Fruit fly (Drosophila melanogaster): Measurements from ENCODE around the gene CG12091.

CG12091 gene

DNA sequence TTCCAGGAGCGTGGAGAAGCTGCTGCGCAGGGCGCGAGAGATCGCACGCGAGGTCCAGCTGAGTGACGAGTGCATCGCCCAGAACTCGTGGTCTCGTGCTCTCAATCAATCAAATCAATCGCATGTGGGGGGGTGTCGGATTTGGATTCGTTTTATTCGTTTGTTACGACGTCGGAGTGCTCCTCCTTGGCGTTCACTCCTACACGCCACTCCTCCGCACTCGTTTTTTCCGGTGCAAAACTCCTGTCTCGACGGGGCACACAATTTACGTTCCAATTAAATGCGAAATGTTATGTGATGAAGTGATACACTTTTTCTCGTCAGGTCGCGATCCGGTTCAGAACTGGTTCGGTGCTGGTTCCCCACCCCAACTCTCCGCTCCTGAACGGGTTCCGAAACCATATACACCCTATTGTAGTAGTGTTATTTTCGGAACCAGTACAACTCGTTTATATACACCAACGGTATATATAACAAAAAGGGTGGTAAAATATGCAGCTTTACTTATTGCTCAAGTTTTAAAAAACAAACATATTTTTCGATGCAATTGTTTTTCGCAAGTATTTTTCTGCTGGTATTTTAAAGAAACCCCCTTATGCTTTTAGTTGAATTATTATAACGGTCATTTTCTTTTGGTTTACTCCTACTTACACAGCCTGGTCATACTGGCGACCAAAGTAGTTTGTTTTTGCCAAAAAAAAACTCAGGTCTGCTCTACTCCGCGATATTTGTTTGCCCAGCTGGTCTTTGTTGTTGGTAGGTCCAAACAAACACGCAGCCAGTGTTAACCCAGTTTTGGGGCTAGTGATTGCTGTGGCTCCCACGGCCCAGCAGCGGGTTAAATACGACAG lies at the start of gene CG12091, which contains the start of gene pns (continued):
- TF ChIP-seq Ada2b (GFP tag; IDR thresholded peaks at IDR 0.05) (peak; percentile 11; the same call in 1 of the 2 replicates), BtbVII (GFP tag; optimal IDR thresholded peaks at IDR 0.05) (peak; percentile 70), CG33557 (GFP tag; optimal IDR thresholded peaks at IDR 0.05) (peak; percentile 55), CG7745 (tag; optimal IDR thresholded peaks at IDR 0.05) (peak; percentile 3), H2.0 (GFP tag; IDR thresholded peaks at IDR 0.05) (peak; percentile 77), unpg (GFP tag; optimal IDR thresholded peaks at IDR 0.05) (peak; percentile 61), crc (GFP tag; optimal IDR thresholded peaks at IDR 0.05) (peak; percentile 26), Ravus (GFP tag; IDR thresholded peaks at IDR 0.05) (no peak), CTCF (GFP tag; optimal IDR thresholded peaks at IDR 0.05) (no peak), Lhr (GFP tag; optimal IDR thresholded peaks at IDR 0.05) (peak; percentile 70), CG13296 (GFP tag; optimal IDR thresholded peaks at IDR 0.05) (peak; percentile 50), btn (GFP tag; optimal IDR thresholded peaks at IDR 0.05) (peak; percentile 28), sob (GFP tag; IDR thresholded peaks at IDR 0.05) (peak; percentile 51), cato (GFP tag; optimal IDR thresholded peaks at IDR 0.05; ENCODE audit: borderline replicate concordance) (peak; percentile 28), CG4424 (GFP tag; optimal IDR thresholded peaks at IDR 0.05) (peak; percentile 69), sd (tag; optimal IDR thresholded peaks at IDR 0.05) (peak; percentile 45), Antp (GFP tag; optimal IDR thresholded peaks at IDR 0.05) (peak; percentile 79), schlank (tag; optimal IDR thresholded peaks at IDR 0.05) (no peak), Fer1 (GFP tag; optimal IDR thresholded peaks at IDR 0.05) (peak; percentile 60), grn (GFP tag; optimal IDR thresholded peaks at IDR 0.05) (peak; percentile 37), hkb (optimal IDR thresholded peaks at IDR 0.05) (peak; percentile 39), hkb (GFP tag; IDR thresholded peaks at IDR 0.05) (peak; percentile 64), ash1 (GFP tag; optimal IDR thresholded peaks at IDR 0.05) (no peak), CG6689 (GFP tag; IDR thresholded peaks at IDR 0.05) (peak; percentile 64), Blimp-1 (GFP tag; optimal IDR thresholded peaks at IDR 0.05) (peak; percentile 65), chif (GFP tag; optimal IDR thresholded peaks at IDR 0.05) (peak; percentile 66 to 69), dmrt11E (tag; optimal IDR thresholded peaks at IDR 0.05) (peak; percentile 64), CG31365 (tag; optimal IDR thresholded peaks at IDR 0.05) (peak; percentile 50), Usf (GFP tag; optimal IDR thresholded peaks at IDR 0.05) (peak; percentile 15), CG12769 (tag; optimal IDR thresholded peaks at IDR 0.05) (no peak), ato (GFP tag; IDR thresholded peaks at IDR 0.05; ENCODE audit: partially characterized antibody) (no peak), Fer2 (tag; optimal IDR thresholded peaks at IDR 0.05) (peak; percentile 13), CG10565 (GFP tag; optimal IDR thresholded peaks at IDR 0.05) (peak; percentile 18), p53 (GFP tag; optimal IDR thresholded peaks at IDR 0.05) (peak; percentile 58), inv (GFP tag; IDR thresholded peaks at IDR 0.05; ENCODE audit: partially characterized antibody) (peak; percentile 73; the same call in 1 of the 2 replicates), HLHmδ (GFP tag; optimal IDR thresholded peaks at IDR 0.05) (peak; percentile 71), Dek (tag; optimal IDR thresholded peaks at IDR 0.05) (peak; percentile 46), Trl (optimal IDR thresholded peaks at IDR 0.05) (no peak), Trl (GFP tag; optimal IDR thresholded peaks at IDR 0.05) (peak; percentile 51), CG15011 (GFP tag; optimal IDR thresholded peaks at IDR 0.05) (no peak), CG3281 (GFP tag; optimal IDR thresholded peaks at IDR 0.05) (peak; percentile 66), sens (GFP tag) (peak; percentile 97), pfk (GFP tag; optimal IDR thresholded peaks at IDR 0.05) (peak; percentile 11), CG17328 (GFP tag; IDR thresholded peaks at IDR 0.05) (peak; percentile 76; the same call in 1 of the 2 replicates), CG7928 (GFP tag; optimal IDR thresholded peaks at IDR 0.05) (peak; percentile 58), tup (GFP tag; optimal IDR thresholded peaks at IDR 0.05) (no peak), otp (GFP tag; IDR thresholded peaks at IDR 0.05) (peak; percentile 79; the same call in 2 of the 3 replicates), Meics (GFP tag; optimal IDR thresholded peaks at IDR 0.05) (peak; percentile 87), Rx (GFP tag; IDR thresholded peaks at IDR 0.05) (0 out of 2 replicates have a peak, but pooled peaks have one; percentile 44)
